Fruit fly (Drosophila melanogaster): ENCODE results near the gene CG31464.

The CG31464 gene

dm6 chr3R:8243720-8244119 is 47.3 kb upstream of the CG31464 start, which contains the start of the genes CG9636, CG18749 and CG33722 (continued):
- peak; percentile 93 for TF ChIP-seq Bgb (GFP tag; IDR thresholded peaks at IDR 0.05; ENCODE audit: partially characterized antibody)
- TF ChIP-seq rib (GFP tag; IDR thresholded peaks at IDR 0.05), result peak; percentile 44; the same call in 1 of the 2 replicates
- 0 out of 3 replicates have a peak, but pooled peaks have one; percentile 38 for TF ChIP-seq C15 (GFP tag; IDR thresholded peaks at IDR 0.05)
- TF ChIP-seq NFAT (GFP tag; IDR thresholded peaks at IDR 0.05), result no peak
- peak; percentile 97 for TF ChIP-seq CG34224 (GFP tag; IDR thresholded peaks at IDR 0.05; ENCODE audit: partially characterized antibody)
- no peak for TF ChIP-seq sima (GFP tag; optimal IDR thresholded peaks at IDR 0.05)
- peak; percentile 56; the same call in 1 of the 2 replicates for TF ChIP-seq CG4730 (GFP tag; IDR thresholded peaks at IDR 0.05)
- TF ChIP-seq H2.0 (GFP tag; IDR thresholded peaks at IDR 0.05), result peak; percentile 25; the same call in 1 of the 2 replicates
- TF ChIP-seq nerfin-1 (tag; optimal IDR thresholded peaks at IDR 0.05), result peak; percentile 72
- no peak for TF ChIP-seq CG16779 (GFP tag; IDR thresholded peaks at IDR 0.05)
- TF ChIP-seq Trl (optimal IDR thresholded peaks at IDR 0.05), result no peak
- peak; percentile 48 for TF ChIP-seq Trl (GFP tag; optimal IDR thresholded peaks at IDR 0.05)
- TF ChIP-seq CG12071 (GFP tag; optimal IDR thresholded peaks at IDR 0.05), result no peak
- TF ChIP-seq H15 (GFP tag; IDR thresholded peaks at IDR 0.05), result peak; percentile 73; the same call in 2 of the 3 replicates
- no peak for TF ChIP-seq Ravus (GFP tag; IDR thresholded peaks at IDR 0.05)
- no peak for TF ChIP-seq Usf (GFP tag; optimal IDR thresholded peaks at IDR 0.05)
- TF ChIP-seq CG11504 (tag; optimal IDR thresholded peaks at IDR 0.05), result peak; percentile 75
- TF ChIP-seq CG31441 (GFP tag; IDR thresholded peaks at IDR 0.05), result peak; percentile 74
- TF ChIP-seq chif (GFP tag; optimal IDR thresholded peaks at IDR 0.05), result peak in 1 of 2 experiments; percentile 38
- TF ChIP-seq CG10565 (GFP tag; optimal IDR thresholded peaks at IDR 0.05), result no peak
- TF ChIP-seq crol (GFP tag; IDR thresholded peaks at IDR 0.05), result no peak
- TF ChIP-seq Gug (GFP tag; IDR thresholded peaks at IDR 0.05), result 0 out of 4 replicates have a peak, but pooled peaks have one; percentile 31
- peak; percentile 42; the same call in 1 of the 2 replicates for TF ChIP-seq peb (GFP tag; IDR thresholded peaks at IDR 0.05)
- TF ChIP-seq CHES-1-like (GFP tag; optimal IDR thresholded peaks at IDR 0.05), result peak; percentile 48
- 0 out of 2 replicates have a peak, but pooled peaks have one; percentile 13 for TF ChIP-seq Rx (GFP tag; IDR thresholded peaks at IDR 0.05)
- peak; percentile 45 for TF ChIP-seq CG5245 (GFP tag; optimal IDR thresholded peaks at IDR 0.05)
- no peak for TF ChIP-seq CG3726 (GFP tag; IDR thresholded peaks at IDR 0.05)
- peak; percentile 36 for TF ChIP-seq ewg (GFP tag; optimal IDR thresholded peaks at IDR 0.05)
- TF ChIP-seq jumu (GFP tag; optimal IDR thresholded peaks at IDR 0.05), result no peak
- no peak for TF ChIP-seq NC2α (GFP tag; optimal IDR thresholded peaks at IDR 0.05)
- TF ChIP-seq Atf3 (GFP tag; optimal IDR thresholded peaks at IDR 0.05), result no peak
- peak; percentile 81 for TF ChIP-seq corto (GFP tag; optimal IDR thresholded peaks at IDR 0.05)
- TF ChIP-seq CG11560 (tag; IDR thresholded peaks at IDR 0.05), result no peak
- TF ChIP-seq Ptx1 (GFP tag; IDR thresholded peaks at IDR 0.05), result peak; percentile 70
- peak; percentile 61 for TF ChIP-seq CG15269 (tag; optimal IDR thresholded peaks at IDR 0.05)
- TF ChIP-seq org-1 (GFP tag; optimal IDR thresholded peaks at IDR 0.05), result no peak
- no peak for TF ChIP-seq CkIIα-i1 (GFP tag; IDR thresholded peaks at IDR 0.05)
- TF ChIP-seq lov (optimal IDR thresholded peaks at IDR 0.05), result no peak
- no peak for TF ChIP-seq lov (GFP tag; IDR thresholded peaks at IDR 0.05)
- TF ChIP-seq CG1602 (GFP tag; optimal IDR thresholded peaks at IDR 0.05), result peak; percentile 65
- no peak for TF ChIP-seq ap (GFP tag; IDR thresholded peaks at IDR 0.05)
- TF ChIP-seq NfI (GFP tag; optimal IDR thresholded peaks at IDR 0.05), result peak; percentile 61
- peak; percentile 49 for TF ChIP-seq sd (tag; optimal IDR thresholded peaks at IDR 0.05)
- TF ChIP-seq CG2199 (GFP tag; IDR thresholded peaks at IDR 0.05), result 0 out of 3 replicates have a peak, but pooled peaks have one; percentile 13
- TF ChIP-seq eyg (GFP tag; optimal IDR thresholded peaks at IDR 0.05), result no peak
- no peak for TF ChIP-seq trh (GFP tag; optimal IDR thresholded peaks at IDR 0.05)
- TF ChIP-seq CG2712 (tag; optimal IDR thresholded peaks at IDR 0.05), result peak; percentile 84
- peak; percentile 20 for TF ChIP-seq Bdp1 (GFP tag; optimal IDR thresholded peaks at IDR 0.05)
- TF ChIP-seq CG32772 (GFP tag; IDR thresholded peaks at IDR 0.05), result peak; percentile 58; the same call in 1 of the 2 replicates
- peak; percentile 40; the same call in 1 of the 3 replicates for TF ChIP-seq CG11456 (GFP tag; IDR thresholded peaks at IDR 0.05)
- TF ChIP-seq CG14710 (tag; optimal IDR thresholded peaks at IDR 0.05), result peak; percentile 87
- no peak for TF ChIP-seq her (GFP tag; optimal IDR thresholded peaks at IDR 0.05)
- TF ChIP-seq CG3065 (GFP tag; optimal IDR thresholded peaks at IDR 0.05), result peak; percentile 24
